Worm (Caenorhabditis elegans): ENCODE measurements around the gene C39E9.8.

- no peak for TF ChIP-seq nhr-12 (tag; optimal IDR thresholded peaks at IDR 0.05)
- TF ChIP-seq elt-1 (tag; optimal IDR thresholded peaks at IDR 0.05; ENCODE audit: borderline replicate concordance, insufficient read depth) = no peak
- TF ChIP-seq mep-1 (tag; optimal IDR thresholded peaks at IDR 0.05) = no peak
These were observed 23.2 kb upstream of the C39E9.8 start, which contains the start of gene scl-1 for ce11 chrIV:13056026-13056425.

Measured in whole organism, mixed stage, embryonic.